Fruit fly (Drosophila melanogaster): ENCODE measurements around the gene chic.

Gene chic

dm6 chr2L:5997609-5998229, 16.9 kb upstream of the chic start:
- peak; percentile 39 for TF ChIP-seq CG15710 (tag; optimal IDR thresholded peaks at IDR 0.05)
- no peak for TF ChIP-seq Pif1B (GFP tag; optimal IDR thresholded peaks at IDR 0.05)
- no peak for TF ChIP-seq CG14655 (GFP tag; optimal IDR thresholded peaks at IDR 0.05)
- TF ChIP-seq CG13204 (GFP tag; optimal IDR thresholded peaks at IDR 0.05), result peak; percentile 10
- peak; percentile 34 for TF ChIP-seq gl (tag; optimal IDR thresholded peaks at IDR 0.05)
- peak; percentile 15 for TF ChIP-seq CG34367 (tag; optimal IDR thresholded peaks at IDR 0.05)
- TF ChIP-seq rn (GFP tag; IDR thresholded peaks at IDR 0.05), result no peak
- peak; percentile 10; the same call in 2 of the 3 replicates for TF ChIP-seq CG4496 (GFP tag; IDR thresholded peaks at IDR 0.05)
- TF ChIP-seq CG8159 (tag; optimal IDR thresholded peaks at IDR 0.05), result peak; percentile 6
- TF ChIP-seq Pif1A (GFP tag; optimal IDR thresholded peaks at IDR 0.05), result no peak
- peak; percentile 31 for TF ChIP-seq Snoo (tag; optimal IDR thresholded peaks at IDR 0.05)

dm6 chr2L:5990447-5990846, 9.6 kb upstream of the chic start:
- no peak for TF ChIP-seq CG32121 (GFP tag; IDR thresholded peaks at IDR 0.05)
- TF ChIP-seq CG13204 (GFP tag; optimal IDR thresholded peaks at IDR 0.05), result peak; percentile 45
- TF ChIP-seq gl (tag; optimal IDR thresholded peaks at IDR 0.05), result no peak
- TF ChIP-seq EcR (GFP tag; optimal IDR thresholded peaks at IDR 0.05), result no peak
- no peak for TF ChIP-seq Pif1A (GFP tag; optimal IDR thresholded peaks at IDR 0.05)
- TF ChIP-seq fd96Ca (GFP tag; IDR thresholded peaks at IDR 0.05), result 0 out of 3 replicates have a peak, but pooled peaks have one; percentile 34
- TF ChIP-seq D1 (tag; optimal IDR thresholded peaks at IDR 0.05), result no peak
- TF ChIP-seq CG14655 (GFP tag; optimal IDR thresholded peaks at IDR 0.05), result no peak
- TF ChIP-seq CG4496 (GFP tag; IDR thresholded peaks at IDR 0.05), result no peak

- TF ChIP-seq CG12605 (GFP tag; IDR thresholded peaks at IDR 0.05) (no peak), CG15710 (tag; optimal IDR thresholded peaks at IDR 0.05) (no peak), CG8301 (tag; optimal IDR thresholded peaks at IDR 0.05) (no peak), CG17806 (tag; optimal IDR thresholded peaks at IDR 0.05) (no peak), Snoo (tag; optimal IDR thresholded peaks at IDR 0.05) (no peak), rn (GFP tag; IDR thresholded peaks at IDR 0.05) (no peak), CG10348 (GFP tag; IDR thresholded peaks at IDR 0.05) (no peak), CG8159 (tag; optimal IDR thresholded peaks at IDR 0.05) (no peak), CG9948 (tag; optimal IDR thresholded peaks at IDR 0.05) (no peak)
Observed at dm6 chr2L:5988115-5989092, 7.6 kb upstream of the chic start.

- no peak for TF ChIP-seq CG12605 (GFP tag; IDR thresholded peaks at IDR 0.05)
- no peak for TF ChIP-seq Pif1B (GFP tag; optimal IDR thresholded peaks at IDR 0.05)
- TF ChIP-seq CG17806 (tag; optimal IDR thresholded peaks at IDR 0.05), result no peak
- no peak for TF ChIP-seq CG13204 (GFP tag; optimal IDR thresholded peaks at IDR 0.05)
- no peak for TF ChIP-seq Pif1A (GFP tag; optimal IDR thresholded peaks at IDR 0.05)
- no peak for TF ChIP-seq Ets98B (GFP tag; IDR thresholded peaks at IDR 0.05)
- no peak for TF ChIP-seq CG8159 (tag; optimal IDR thresholded peaks at IDR 0.05)
- TF ChIP-seq CG32121 (GFP tag; IDR thresholded peaks at IDR 0.05), result no peak
- TF ChIP-seq CG9948 (tag; optimal IDR thresholded peaks at IDR 0.05), result no peak
- no peak for TF ChIP-seq D1 (tag; optimal IDR thresholded peaks at IDR 0.05)
- no peak for TF ChIP-seq CG14655 (GFP tag; optimal IDR thresholded peaks at IDR 0.05)
- no peak for TF ChIP-seq CG15710 (tag; optimal IDR thresholded peaks at IDR 0.05)
- TF ChIP-seq EcR (GFP tag; optimal IDR thresholded peaks at IDR 0.05), result no peak
- no peak for TF ChIP-seq CG10348 (GFP tag; IDR thresholded peaks at IDR 0.05)
- no peak for TF ChIP-seq fd96Ca (GFP tag; IDR thresholded peaks at IDR 0.05)
- no peak for TF ChIP-seq CG4496 (GFP tag; IDR thresholded peaks at IDR 0.05)
Observed at dm6 chr2L:5986940-5987339, 6.1 kb upstream of the chic start.

dm6 chr2L:5986094-5986493, 5.3 kb upstream of the chic start, which contains the start of gene ifc:
Gene ifc (plus strand): TSS chr2L:5986348.
- TF ChIP-seq CG13204 (GFP tag; optimal IDR thresholded peaks at IDR 0.05) (no peak), rn (GFP tag; IDR thresholded peaks at IDR 0.05) (no peak), fd96Ca (GFP tag; IDR thresholded peaks at IDR 0.05) (no peak), CG32121 (GFP tag; IDR thresholded peaks at IDR 0.05) (no peak), D1 (tag; optimal IDR thresholded peaks at IDR 0.05) (no peak), CG8301 (tag; optimal IDR thresholded peaks at IDR 0.05) (no peak), Pif1A (GFP tag; optimal IDR thresholded peaks at IDR 0.05) (no peak), CG15710 (tag; optimal IDR thresholded peaks at IDR 0.05) (peak; percentile 11), CG10348 (GFP tag; IDR thresholded peaks at IDR 0.05) (no peak), CG8159 (tag; optimal IDR thresholded peaks at IDR 0.05) (peak; percentile 35), EcR (GFP tag; optimal IDR thresholded peaks at IDR 0.05) (no peak), Ets98B (GFP tag; IDR thresholded peaks at IDR 0.05) (no peak), CG9948 (tag; optimal IDR thresholded peaks at IDR 0.05) (peak; percentile 6), gl (tag; optimal IDR thresholded peaks at IDR 0.05) (no peak), CG17806 (tag; optimal IDR thresholded peaks at IDR 0.05) (peak; percentile 22), CG4496 (GFP tag; IDR thresholded peaks at IDR 0.05) (no peak), CG14655 (GFP tag; optimal IDR thresholded peaks at IDR 0.05) (no peak), Pif1B (GFP tag; optimal IDR thresholded peaks at IDR 0.05) (no peak), Snoo (tag; optimal IDR thresholded peaks at IDR 0.05) (peak; percentile 45), CG34367 (tag; optimal IDR thresholded peaks at IDR 0.05) (no peak), CG12605 (GFP tag; IDR thresholded peaks at IDR 0.05) (no peak)
